Worm (Caenorhabditis elegans) whole organism, midembryonic: ENCODE measurements around the gene gly-3.

Experiments used
- T22C8.4 ChIP-seq: fragments of 200-800 bp; sonication (Bioruptor generic); IDR thresholded peaks from 2 replicates; pipeline ENCODE4 v1.3.6; 2022; ENCODE audit warnings: missing genetic modification characterization, missing compliant biosample characterization
- cog-1 ChIP-seq: sonication (generic microtip); optimal IDR thresholded peaks from 2 replicates; lab custom pipeline; 2016; ENCODE audit warnings: missing genetic modification characterization, missing compliant biosample characterization
- flt-1 ChIP-seq: fragments of 200-800 bp; sonication (Bioruptor generic); IDR thresholded peaks from 2 replicates; pipeline ENCODE4 v1.3.6; 2022; ENCODE audit warnings: missing genetic modification characterization, missing compliant biosample characterization
- klf-2 ChIP-seq: fragments of 200-800 bp; sonication (Bioruptor generic); conservative IDR thresholded peaks from 2 replicates; pipeline ENCODE4 v1.3.6; 2022; ENCODE audit warnings: missing genetic modification reagents, missing genetic modification characterization, missing compliant biosample characterization
- med-1 ChIP-seq: sonication (generic microtip); optimal IDR thresholded peaks from 2 replicates; lab custom pipeline; 2017; ENCODE audit warnings: missing genetic modification characterization, mild to moderate bottlenecking, missing compliant biosample characterization, antibody characterized with exemption, missing genetic modification reagents; ENCODE audit not compliant: insufficient read depth
- ref-1 ChIP-seq: fragments of 200-800 bp; sonication (Bioruptor generic); conservative IDR thresholded peaks from 2 replicates; pipeline ENCODE4 v1.3.6; 2022; ENCODE audit warnings: missing genetic modification reagents, missing genetic modification characterization, missing compliant biosample characterization
- tab-1 ChIP-seq: fragments of 200-800 bp; sonication (Bioruptor generic); IDR thresholded peaks from 2 replicates; pipeline ENCODE4 v1.3.6; 2022; ENCODE audit warnings: missing genetic modification characterization, missing compliant biosample characterization
- ztf-23 ChIP-seq: fragments of 200-800 bp; sonication (Bioruptor generic); IDR thresholded peaks from 2 replicates; pipeline ENCODE4 v1.3.6; 2022; ENCODE audit warnings: missing genetic modification reagents, missing genetic modification characterization, missing compliant biosample characterization
- ztf-29 ChIP-seq: fragments of 200-800 bp; sonication (Bioruptor generic); IDR thresholded peaks from 2 replicates; pipeline ENCODE4 v1.3.6; 2022; ENCODE audit warnings: missing genetic modification reagents, missing genetic modification characterization, missing compliant biosample characterization

DNA sequence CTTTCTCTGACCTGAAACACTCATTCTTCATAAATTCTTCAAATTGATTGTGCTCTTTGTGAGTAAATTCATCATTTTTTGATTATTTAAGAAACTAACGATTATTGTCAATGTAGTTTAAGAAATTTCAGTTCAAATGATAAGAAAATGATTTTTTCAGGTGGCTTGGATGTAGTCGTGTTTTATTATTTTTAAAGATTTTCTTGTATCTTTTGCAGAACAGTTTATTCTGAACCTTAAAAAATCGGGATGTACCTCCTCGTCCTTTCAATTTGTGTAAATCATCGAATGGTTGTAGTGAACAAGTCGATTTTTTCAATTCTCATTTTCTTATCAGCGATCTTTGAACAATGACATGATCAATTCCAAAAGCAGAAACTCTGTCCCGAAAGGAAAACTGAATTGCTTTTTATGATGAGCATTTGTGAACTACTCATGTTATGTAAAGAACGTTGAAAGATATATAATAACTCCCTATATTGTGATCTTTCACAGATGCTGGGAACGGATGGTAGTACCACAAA lies 52.3 kb downstream of the gly-3 start, which contains the start of gene slc-17.3:
- TF ChIP-seq ztf-29 (GFP tag; lab: Robert Waterston, UW) (no peak), ztf-23 (GFP tag; lab: Robert Waterston, UW) (no peak), med-1 (GFP tag; lab: Kevin White, UChicago) (no peak), cog-1 (tag; lab: Kevin White, UChicago) (no peak), ref-1 (no peak), klf-2 (GFP tag; lab: Robert Waterston, UW) (no peak), T22C8.4 (GFP tag; lab: Robert Waterston, UW) (no peak), tab-1 (GFP tag; lab: Robert Waterston, UW) (no peak), flt-1 (GFP tag; lab: Robert Waterston, UW) (no peak)
